Fruit fly (Drosophila melanogaster) whole organism, wandering third instar larva: ENCODE data around the gene nAChRalpha7.

Experiments
- Abd-B ChIP-seq: fragments of >200 bp; optimal IDR thresholded peaks from 2 replicates; lab custom pipeline; 2017; ENCODE audit warnings: missing biosample characterization, missing genetic modification characterization
- CG32264 ChIP-seq: fragments of 200-800 bp; sonication (Bioruptor generic); optimal IDR thresholded peaks from 2 replicates; lab custom pipeline; 2016; ENCODE audit warnings: missing biosample characterization, missing genetic modification characterization
- CG9705 ChIP-seq: fragments of 200-800 bp; sonication (Bioruptor generic); optimal IDR thresholded peaks from 2 replicates; lab custom pipeline; 2018; ENCODE audit warnings: missing biosample characterization, mild to moderate bottlenecking, missing genetic modification characterization
- CrebA ChIP-seq: fragments of 200-800 bp; sonication (Bioruptor generic); optimal IDR thresholded peaks from 2 replicates; lab custom pipeline; 2016; ENCODE audit warnings: missing biosample characterization, mild to moderate bottlenecking, missing genetic modification characterization, borderline replicate concordance
- Dfd ChIP-seq: fragments of >200 bp; optimal IDR thresholded peaks from 2 replicates; lab custom pipeline; 2017; ENCODE audit warnings: missing biosample characterization, missing genetic modification characterization
- Dif ChIP-seq: fragments of 200-275, 200-300 bp; sonication (Bioruptor generic); optimal IDR thresholded peaks from 2 replicates; lab custom pipeline; 2018; ENCODE audit warnings: missing biosample characterization, missing genetic modification characterization; ENCODE audit not compliant: partially characterized antibody
- GATAd ChIP-seq: sonication (Bioruptor generic); optimal IDR thresholded peaks from 2 replicates; lab custom pipeline; 2016; ENCODE audit warnings: missing biosample characterization, missing genetic modification characterization
- HLH106 ChIP-seq: fragments of 200-800 bp; optimal IDR thresholded peaks from 3 replicates; lab custom pipeline; 2019; ENCODE audit warnings: missing biosample characterization, mild to moderate bottlenecking, missing genetic modification characterization, moderate library complexity
- Hnf4 ChIP-seq: fragments of 200-800 bp; sonication (Bioruptor generic); optimal IDR thresholded peaks from 2 replicates; lab custom pipeline; 2016; ENCODE audit warnings: missing biosample characterization, mild to moderate bottlenecking, missing genetic modification characterization
- Hr78 ChIP-seq: fragments of >200 bp; optimal IDR thresholded peaks from 2 replicates; lab custom pipeline; 2017; ENCODE audit warnings: missing biosample characterization, missing genetic modification characterization
- Hr83 ChIP-seq: fragments of 200-300 bp; sonication (Bioruptor generic); optimal IDR thresholded peaks from 2 replicates; lab custom pipeline; 2016; ENCODE audit warnings: missing biosample characterization, mild to moderate bottlenecking, missing genetic modification characterization, moderate library complexity; ENCODE audit not compliant: poor library complexity, severe bottlenecking
- Jra ChIP-seq: sonication (Bioruptor generic); optimal IDR thresholded peaks from 2 replicates; lab custom pipeline; 2016; ENCODE audit warnings: missing biosample characterization, missing genetic modification characterization
- Mio ChIP-seq: sonication (Bioruptor generic); optimal IDR thresholded peaks from 2 replicates; lab custom pipeline; 2016; ENCODE audit warnings: missing biosample characterization, missing genetic modification characterization
- Myc ChIP-seq: fragments of >200 bp; optimal IDR thresholded peaks from 2 replicates; lab custom pipeline; 2017
- N ChIP-seq: fragments of >200 bp; optimal IDR thresholded peaks from 2 replicates; lab custom pipeline; 2018; ENCODE audit warnings: missing biosample characterization, missing external identifiers, missing genetic modification characterization
- OdsH ChIP-seq: fragments of 200-800 bp; sonication (Bioruptor generic); optimal IDR thresholded peaks from 2 replicates; lab custom pipeline; 2016; ENCODE audit warnings: missing biosample characterization, mild to moderate bottlenecking, missing genetic modification characterization
- Rel ChIP-seq, 2 experiments: fragments of 200-800 bp; sonication (Bioruptor generic) in 1 of 2; optimal IDR thresholded peaks; 2 replicates in 1 of 2; 3 replicates in 1 of 2; lab custom pipeline; 2016 to 2019; ENCODE audit warnings: mild to moderate bottlenecking in 2 of 2, missing biosample characterization in 2 of 2, missing genetic modification characterization in 2 of 2, moderate library complexity in 1 of 2
- Sp1 ChIP-seq: fragments of 200-800 bp; sonication (Bioruptor generic); optimal IDR thresholded peaks from 3 replicates; lab custom pipeline; 2019; ENCODE audit warnings: missing biosample characterization, mild to moderate bottlenecking, missing genetic modification characterization, moderate library complexity
- Vsx2 ChIP-seq: fragments of 200-300, 225-300 bp; sonication (Bioruptor generic); optimal IDR thresholded peaks from 2 replicates; lab custom pipeline; 2018; ENCODE audit warnings: missing biosample characterization, missing genetic modification characterization; ENCODE audit not compliant: partially characterized antibody
- br ChIP-seq: fragments of 200-800 bp; sonication (Bioruptor generic); optimal IDR thresholded peaks from 2 replicates; lab custom pipeline; 2016; ENCODE audit warnings: missing biosample characterization, missing genetic modification characterization
- brk ChIP-seq: fragments of 200-800 bp; sonication (Bioruptor generic); optimal IDR thresholded peaks from 2 replicates; lab custom pipeline; 2016; ENCODE audit warnings: missing biosample characterization, mild to moderate bottlenecking, missing genetic modification characterization
- dl ChIP-seq, 2 experiments: fragments of 175-275, 200-275 bp in 1 of 2; fragments of 200-275 bp in 1 of 2; sonication (Bioruptor generic); optimal IDR thresholded peaks; lab custom pipeline; 2018; ENCODE audit warnings: mild to moderate bottlenecking in 2 of 2, missing biosample characterization in 2 of 2, missing genetic modification characterization in 2 of 2, moderate library complexity in 2 of 2; ENCODE audit not compliant: partially characterized antibody in 2 of 2, insufficient read depth in 1 of 2
- dmrt93B ChIP-seq: fragments of 200-800 bp; sonication (Bioruptor generic); optimal IDR thresholded peaks from 2 replicates; lab custom pipeline; 2018; ENCODE audit warnings: missing biosample characterization, mild to moderate bottlenecking, missing genetic modification characterization
- dsf ChIP-seq: sonication (Bioruptor generic); optimal IDR thresholded peaks from 2 replicates; lab custom pipeline; 2016; ENCODE audit warnings: missing biosample characterization, missing genetic modification characterization, borderline replicate concordance
- ey ChIP-seq: fragments of 200-800 bp; sonication (Bioruptor generic); optimal IDR thresholded peaks from 2 replicates; lab custom pipeline; 2016; ENCODE audit warnings: missing biosample characterization, missing genetic modification characterization
- foxo ChIP-seq, 2 experiments: fragments of 200-800 bp; sonication (Bioruptor generic); optimal IDR thresholded peaks; 2 replicates in 1 of 2; 3 replicates in 1 of 2; lab custom pipeline; 2016 to 2017; ENCODE audit warnings: missing biosample characterization in 2 of 2, missing genetic modification characterization in 2 of 2
- fru ChIP-seq: fragments of 200-800 bp; sonication (Bioruptor generic); optimal IDR thresholded peaks from 3 replicates; lab custom pipeline; 2016; ENCODE audit warnings: missing biosample characterization, mild to moderate bottlenecking, missing genetic modification characterization
- h ChIP-seq: fragments of 200-800 bp; sonication (Bioruptor generic); optimal IDR thresholded peaks from 3 replicates; lab custom pipeline; 2016; ENCODE audit warnings: missing biosample characterization, mild to moderate bottlenecking, missing genetic modification characterization
- jim ChIP-seq: fragments of 175-275, 200-325 bp; sonication (Bioruptor generic); optimal IDR thresholded peaks from 2 replicates; lab custom pipeline; 2016; ENCODE audit warnings: missing biosample characterization, mild to moderate bottlenecking, missing genetic modification characterization
- lola ChIP-seq: fragments of >200 bp; optimal IDR thresholded peaks from 2 replicates; lab custom pipeline; 2017; ENCODE audit warnings: missing biosample characterization, missing genetic modification characterization
- pan ChIP-seq: fragments of >200 bp; optimal IDR thresholded peaks from 2 replicates; lab custom pipeline; 2017
- psq ChIP-seq: fragments of 200-800 bp; sonication (Bioruptor generic); optimal IDR thresholded peaks from 3 replicates; lab custom pipeline; 2017; ENCODE audit warnings: missing biosample characterization, mild to moderate bottlenecking, missing genetic modification characterization, moderate library complexity
- rgr ChIP-seq: fragments of 200-800 bp; sonication (Bioruptor generic); optimal IDR thresholded peaks from 3 replicates; lab custom pipeline; 2016; ENCODE audit warnings: missing biosample characterization, mild to moderate bottlenecking, missing genetic modification characterization
- sage ChIP-seq: fragments of 200-800 bp; sonication (Bioruptor generic); optimal IDR thresholded peaks from 2 replicates; lab custom pipeline; 2016; ENCODE audit warnings: missing biosample characterization, mild to moderate bottlenecking, missing genetic modification characterization
- sv ChIP-seq: fragments of 200-800 bp; sonication (Bioruptor generic); optimal IDR thresholded peaks from 3 replicates; lab custom pipeline; 2016; ENCODE audit warnings: missing biosample characterization, missing genetic modification characterization
- tai ChIP-seq: sonication (Bioruptor generic); optimal IDR thresholded peaks from 2 replicates; lab custom pipeline; 2016; ENCODE audit warnings: missing biosample characterization, missing genetic modification characterization
- usp ChIP-seq: fragments of >200 bp; optimal IDR thresholded peaks from 2 replicates; lab custom pipeline; 2017; ENCODE audit warnings: missing biosample characterization, missing genetic modification characterization
- woc ChIP-seq: sonication (Bioruptor generic); optimal IDR thresholded peaks from 2 replicates; lab custom pipeline; 2016; ENCODE audit warnings: missing biosample characterization, mild to moderate bottlenecking, missing genetic modification characterization

The nAChRalpha7 gene

DNA sequence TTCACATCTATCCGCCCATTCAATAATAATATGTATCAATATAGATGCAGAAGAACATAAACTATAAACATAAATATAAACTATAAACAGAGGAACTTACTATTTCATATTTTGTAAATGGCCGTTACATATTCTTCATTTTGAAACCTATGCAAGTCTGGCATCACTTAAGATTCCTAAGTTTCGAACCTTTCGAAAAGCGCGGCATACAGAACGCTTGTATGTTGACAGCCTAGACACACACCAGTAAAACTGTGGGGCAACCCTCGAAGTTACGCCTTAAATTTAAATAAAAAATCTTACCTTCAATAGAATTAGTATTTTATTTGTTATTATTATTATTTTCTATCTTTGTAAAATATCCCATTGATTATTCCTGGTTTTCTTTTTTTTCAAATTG lies 21.5 kb downstream of the nAChRalpha7 start:
- TF ChIP-seq Rel (GFP tag; optimal IDR thresholded peaks at IDR 0.05; lab: Kevin White, UChicago) (no peak), Rel (tag; optimal IDR thresholded peaks at IDR 0.05; lab: Kevin White, UChicago) (no peak), Myc (lab: Kevin White, UChicago) (peak; percentile 59)

DNA sequence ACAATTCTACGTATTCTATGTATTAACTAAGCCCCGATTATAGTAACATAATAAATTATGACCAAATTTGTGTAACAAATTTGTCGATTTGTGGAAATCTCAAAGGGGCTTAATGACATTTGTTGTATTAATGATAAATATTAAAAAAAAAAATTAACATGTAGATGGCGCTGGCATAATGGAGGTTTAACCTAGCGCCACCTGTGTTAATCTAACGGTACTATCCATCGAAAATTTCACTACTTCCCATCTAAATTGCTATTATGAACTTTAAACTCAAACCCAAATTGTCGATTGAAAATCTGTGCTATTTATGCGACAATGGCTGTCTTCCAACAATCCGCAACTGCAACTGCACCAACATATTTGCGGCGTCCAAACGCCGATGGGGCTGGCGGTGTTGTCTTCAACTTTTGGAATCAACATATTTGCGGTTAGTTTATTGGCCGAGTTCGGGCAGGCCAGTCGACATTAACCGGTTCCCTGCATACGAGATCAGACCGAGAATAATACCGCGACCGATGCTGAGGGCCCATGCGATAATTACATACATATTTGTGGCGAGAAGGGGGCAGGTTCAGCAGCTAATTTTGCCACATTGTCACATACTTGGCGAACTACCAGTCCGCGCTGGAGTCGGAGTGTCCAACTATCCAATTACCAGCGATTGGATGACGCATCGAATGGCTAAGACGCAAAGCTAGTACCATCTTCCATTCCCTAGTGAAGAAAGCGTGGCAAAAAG lies 22.3 kb downstream of the nAChRalpha7 start:
- TF ChIP-seq Rel (GFP tag; optimal IDR thresholded peaks at IDR 0.05; lab: Kevin White, UChicago) (no peak), Rel (tag; optimal IDR thresholded peaks at IDR 0.05; lab: Kevin White, UChicago) (no peak), Hr83 (GFP tag; lab: Kevin White, UChicago) (no peak), pan (no peak), Dif (no peak), Vsx2 (GFP tag; lab: Kevin White, UChicago) (peak; percentile 79)

DNA sequence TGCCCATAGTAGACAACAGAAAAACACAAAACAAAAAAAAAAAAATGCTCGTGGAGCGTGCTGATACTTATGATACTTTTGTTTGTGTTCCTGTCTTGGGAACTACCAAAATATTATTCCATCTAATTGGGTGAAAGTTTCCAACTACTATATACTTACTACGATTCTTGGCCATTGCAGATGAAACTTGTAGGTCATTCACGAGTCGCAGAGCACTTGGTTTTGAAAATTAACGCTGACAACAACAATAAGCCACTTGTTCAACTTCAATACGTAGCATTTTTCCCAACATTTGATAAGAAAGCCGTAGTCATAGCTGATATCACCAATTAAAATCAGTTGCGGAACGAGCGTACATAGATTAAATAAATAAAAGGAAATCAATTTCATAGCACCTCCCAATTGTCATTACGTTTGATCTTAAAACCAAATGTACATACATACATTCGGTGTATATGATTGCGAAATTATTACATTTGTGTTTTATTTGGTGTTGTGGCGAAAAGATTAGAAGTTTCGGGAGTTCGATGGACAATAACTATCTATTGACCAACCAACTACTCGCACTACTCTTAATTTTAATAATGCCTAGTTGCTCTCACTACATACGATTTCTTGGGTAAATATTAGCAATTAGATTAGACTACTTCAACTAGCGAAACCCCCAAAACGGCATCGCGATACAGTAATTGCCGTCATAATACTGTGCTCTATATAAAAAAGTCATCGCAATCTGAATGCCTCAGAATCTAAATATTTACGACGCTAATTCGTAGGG lies 23.5 kb downstream of the nAChRalpha7 start:
- no peak for TF ChIP-seq CrebA (GFP tag; lab: Kevin White, UChicago)
- TF ChIP-seq CG9705, result no peak
- TF ChIP-seq ey (GFP tag; lab: Kevin White, UChicago), result no peak
- TF ChIP-seq tai (GFP tag; lab: Kevin White, UChicago), result no peak
- TF ChIP-seq fru, result no peak
- TF ChIP-seq CG32264, result no peak

DNA sequence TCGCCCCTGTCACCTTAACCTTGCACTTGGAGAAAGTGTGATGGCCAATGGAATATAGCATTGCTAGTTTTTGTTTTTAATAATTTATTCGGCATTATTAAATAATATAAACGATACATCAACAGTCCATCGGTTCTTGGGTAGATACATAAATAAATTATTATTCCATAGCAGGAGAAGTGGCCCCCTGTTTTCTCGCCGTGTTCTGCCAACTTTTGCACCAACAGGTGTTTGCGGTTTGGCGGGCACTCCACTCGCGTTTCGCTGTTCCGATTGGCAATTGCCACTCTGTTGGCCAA lies 24.5 kb downstream of the nAChRalpha7 start:
- TF ChIP-seq Abd-B (GFP tag; lab: Kevin White, UChicago), result no peak
- TF ChIP-seq dsf (GFP tag; lab: Kevin White, UChicago), result no peak
- TF ChIP-seq Vsx2 (GFP tag; lab: Kevin White, UChicago), result no peak
- TF ChIP-seq Rel (GFP tag; optimal IDR thresholded peaks at IDR 0.05; lab: Kevin White, UChicago), result peak; percentile 12
- TF ChIP-seq Rel (tag; optimal IDR thresholded peaks at IDR 0.05; lab: Kevin White, UChicago), result peak; percentile 35
- TF ChIP-seq foxo (GFP tag; optimal IDR thresholded peaks at IDR 0.05; lab: Kevin White, UChicago), result peak; percentile 35 to 93
- TF ChIP-seq pan, result no peak
- peak; percentile 84 for TF ChIP-seq HLH106 (tag; lab: Kevin White, UChicago)
- TF ChIP-seq CrebA (GFP tag; lab: Kevin White, UChicago), result peak; percentile 53
- TF ChIP-seq CG9705, result peak; percentile 18
- no peak for TF ChIP-seq Hr78 (GFP tag; lab: Kevin White, UChicago)
- peak; percentile 88 for TF ChIP-seq ey (GFP tag; lab: Kevin White, UChicago)
- TF ChIP-seq N (GFP tag; lab: Kevin White, UChicago), result no peak
- TF ChIP-seq sv (GFP tag; lab: Kevin White, UChicago), result peak; percentile 73
- TF ChIP-seq jim, result no peak
- no peak for TF ChIP-seq GATAd (GFP tag; lab: Kevin White, UChicago)
- TF ChIP-seq rgr (GFP tag; lab: Kevin White, UChicago), result peak; percentile 91
- TF ChIP-seq br (GFP tag; lab: Kevin White, UChicago), result peak; percentile 94
- TF ChIP-seq woc (GFP tag; lab: Kevin White, UChicago), result peak; percentile 63
- peak; percentile 74 for TF ChIP-seq dmrt93B (GFP tag; lab: Kevin White, UChicago)
- peak; percentile 44 for TF ChIP-seq Jra (GFP tag; lab: Kevin White, UChicago)
- TF ChIP-seq Sp1 (GFP tag; lab: Kevin White, UChicago), result peak; percentile 81
- TF ChIP-seq lola (GFP tag; lab: Kevin White, UChicago), result no peak
- peak; percentile 60 for TF ChIP-seq CG32264
- peak; percentile 91 for TF ChIP-seq OdsH (GFP tag; lab: Kevin White, UChicago)
- no peak for TF ChIP-seq usp (GFP tag; lab: Kevin White, UChicago)
- no peak for TF ChIP-seq Mio (GFP tag; lab: Kevin White, UChicago)
- no peak for TF ChIP-seq dl (GFP tag; optimal IDR thresholded peaks at IDR 0.05; lab: Kevin White, UChicago; ENCODE audit: insufficient read depth in 1 of 2, partially characterized antibody in 2 of 2)
- TF ChIP-seq Dfd, result no peak
- peak; percentile 81 for TF ChIP-seq psq
- TF ChIP-seq h (GFP tag; lab: Kevin White, UChicago), result peak; percentile 91
- TF ChIP-seq Dif, result no peak
- peak; percentile 94 for TF ChIP-seq fru
- peak; percentile 37 for TF ChIP-seq tai (GFP tag; lab: Kevin White, UChicago)
- peak; percentile 75 for TF ChIP-seq sage
- TF ChIP-seq brk, result peak; percentile 59
- no peak for TF ChIP-seq Myc (lab: Kevin White, UChicago)
- peak; percentile 81 for TF ChIP-seq Hnf4 (GFP tag; lab: Kevin White, UChicago)
- peak; percentile 2 for TF ChIP-seq Hr83 (GFP tag; lab: Kevin White, UChicago)
- TF ChIP-seq, all 38 proteins: peak for 23
